Worm (Caenorhabditis elegans) whole organism, mixed stage, embryonic: ENCODE results near the gene srh-1.
A peak's percentile ranks its signal among the peaks of the same experiment; 100 is the strongest.

ENCODE experiments used
- bed-3 ChIP-seq: fragments of 200-800 bp; sonication (Bioruptor generic); optimal IDR thresholded peaks from 3 replicates; lab custom pipeline; 2018; ENCODE audit warnings: mild to moderate bottlenecking, missing genetic modification characterization, moderate library complexity, missing compliant biosample characterization
- blmp-1 ChIP-seq: fragments of 150-350 bp; optimal IDR thresholded peaks from 2 replicates; lab custom pipeline; 2014; ENCODE audit warnings: missing biosample characterization, missing genetic modification characterization
- ceh-39 ChIP-seq: fragments of 150-350 bp; optimal IDR thresholded peaks from 2 replicates; lab custom pipeline; 2014; ENCODE audit warnings: missing biosample characterization, missing genetic modification characterization
- ceh-43 ChIP-seq: fragments of 200-800 bp; sonication (Bioruptor generic); optimal IDR thresholded peaks from 2 replicates; lab custom pipeline; 2018; ENCODE audit warnings: mild to moderate bottlenecking, missing genetic modification characterization, moderate library complexity, missing compliant biosample characterization
- ceh-83 ChIP-seq: fragments of 200-800 bp; sonication (Bioruptor generic); optimal IDR thresholded peaks from 2 replicates; lab custom pipeline; 2018; ENCODE audit warnings: mild to moderate bottlenecking, missing genetic modification characterization, missing compliant biosample characterization
- ces-1 ChIP-seq: fragments of 150-350 bp; optimal IDR thresholded peaks from 2 replicates; lab custom pipeline; 2014; ENCODE audit warnings: missing biosample characterization, missing genetic modification reagents, missing genetic modification characterization
- cnd-1 ChIP-seq: fragments of 200-800 bp; sonication (Bioruptor generic); optimal IDR thresholded peaks from 2 replicates; lab custom pipeline; 2018; ENCODE audit warnings: mild to moderate bottlenecking, missing genetic modification characterization, missing compliant biosample characterization
- drap-1 ChIP-seq: fragments of 200-800 bp; sonication (Bioruptor generic); optimal IDR thresholded peaks from 3 replicates; lab custom pipeline; 2018; ENCODE audit warnings: mild to moderate bottlenecking, missing genetic modification characterization, missing compliant biosample characterization
- elt-3 ChIP-seq: fragments of 150-350 bp; optimal IDR thresholded peaks from 2 replicates; lab custom pipeline; 2014; ENCODE audit warnings: missing biosample characterization, missing genetic modification characterization
- flh-1 ChIP-seq: fragments of 200-800 bp; sonication (Bioruptor generic); optimal IDR thresholded peaks from 2 replicates; lab custom pipeline; 2018; ENCODE audit warnings: mild to moderate bottlenecking, missing genetic modification characterization, moderate library complexity, missing compliant biosample characterization
- ham-2 ChIP-seq: fragments of 200-800 bp; sonication (Bioruptor generic); optimal IDR thresholded peaks from 2 replicates; lab custom pipeline; 2018; ENCODE audit warnings: mild to moderate bottlenecking, missing genetic modification characterization, missing compliant biosample characterization
- hlh-1 ChIP-seq: fragments of 150-350 bp; optimal IDR thresholded peaks from 2 replicates; lab custom pipeline; 2014; ENCODE audit warnings: missing biosample characterization, missing genetic modification reagents, missing genetic modification characterization
- lin-13 ChIP-seq: fragments of 150-350 bp; optimal IDR thresholded peaks from 2 replicates; lab custom pipeline; 2014; ENCODE audit warnings: missing biosample characterization, missing genetic modification characterization
- lin-32 ChIP-seq: fragments of 200-800 bp; sonication (Bioruptor generic); optimal IDR thresholded peaks from 2 replicates; lab custom pipeline; 2018; ENCODE audit warnings: mild to moderate bottlenecking, missing genetic modification characterization, missing compliant biosample characterization
- lsy-2 ChIP-seq: fragments of 150-350 bp; optimal IDR thresholded peaks from 2 replicates; lab custom pipeline; 2014; ENCODE audit warnings: missing biosample characterization, missing genetic modification characterization
- mab-5 ChIP-seq: fragments of 150-350 bp; optimal IDR thresholded peaks from 2 replicates; lab custom pipeline; 2014; ENCODE audit warnings: missing biosample characterization, missing genetic modification characterization
- mep-1 ChIP-seq: fragments of 150-350 bp; optimal IDR thresholded peaks from 2 replicates; lab custom pipeline; 2017; ENCODE audit warnings: missing biosample characterization, missing genetic modification reagents, missing genetic modification characterization, inconsistent platforms
- nhr-237 ChIP-seq: fragments of 150-350 bp; optimal IDR thresholded peaks from 2 replicates; lab custom pipeline; 2014; ENCODE audit warnings: missing biosample characterization, missing genetic modification characterization
- nhr-28 ChIP-seq: fragments of 150-350 bp; optimal IDR thresholded peaks from 2 replicates; lab custom pipeline; 2014; ENCODE audit warnings: missing biosample characterization, missing genetic modification characterization
- nhr-76 ChIP-seq: sonication (generic microtip); optimal IDR thresholded peaks from 2 replicates; lab custom pipeline; 2017; ENCODE audit warnings: missing biosample characterization, missing genetic modification characterization
- pha-4 ChIP-seq: fragments of 150-350 bp; optimal IDR thresholded peaks from 2 replicates; lab custom pipeline; 2018; ENCODE audit warnings: missing biosample characterization, missing genetic modification reagents, missing genetic modification characterization
- sem-2 ChIP-seq: fragments of 200-800 bp; sonication (Bioruptor generic); optimal IDR thresholded peaks from 2 replicates; lab custom pipeline; 2018; ENCODE audit warnings: mild to moderate bottlenecking, missing genetic modification characterization, missing compliant biosample characterization
- snpc-4 ChIP-seq: fragments of 150-350 bp; optimal IDR thresholded peaks from 2 replicates; lab custom pipeline; 2014; ENCODE audit warnings: missing biosample characterization, missing genetic modification characterization
- sptf-1 ChIP-seq: sonication (generic microtip); optimal IDR thresholded peaks from 2 replicates; lab custom pipeline; 2017; ENCODE audit warnings: mild to moderate bottlenecking, missing genetic modification characterization, moderate library complexity, missing compliant biosample characterization
- tbx-8 ChIP-seq: fragments of 200-800 bp; sonication (Bioruptor generic); optimal IDR thresholded peaks from 2 replicates; lab custom pipeline; 2018; ENCODE audit warnings: mild to moderate bottlenecking, missing genetic modification characterization, moderate library complexity, missing compliant biosample characterization
- unc-120 ChIP-seq: sonication (generic microtip); optimal IDR thresholded peaks from 2 replicates; lab custom pipeline; 2017; ENCODE audit warnings: missing genetic modification characterization, missing compliant biosample characterization; ENCODE audit not compliant: poor library complexity, severe bottlenecking
- unc-62 ChIP-seq: fragments of 150-350 bp; optimal IDR thresholded peaks from 2 replicates; lab custom pipeline; 2014; ENCODE audit warnings: missing biosample characterization, missing genetic modification reagents, missing genetic modification characterization
- zip-8 ChIP-seq: fragments of 150-350 bp; optimal IDR thresholded peaks from 2 replicates; lab custom pipeline; 2014; ENCODE audit warnings: missing biosample characterization, missing genetic modification characterization
- ztf-11 ChIP-seq: fragments of 150-350 bp; optimal IDR thresholded peaks from 2 replicates; lab custom pipeline; 2014; ENCODE audit warnings: missing biosample characterization, missing genetic modification characterization

The srh-1 gene

DNA sequence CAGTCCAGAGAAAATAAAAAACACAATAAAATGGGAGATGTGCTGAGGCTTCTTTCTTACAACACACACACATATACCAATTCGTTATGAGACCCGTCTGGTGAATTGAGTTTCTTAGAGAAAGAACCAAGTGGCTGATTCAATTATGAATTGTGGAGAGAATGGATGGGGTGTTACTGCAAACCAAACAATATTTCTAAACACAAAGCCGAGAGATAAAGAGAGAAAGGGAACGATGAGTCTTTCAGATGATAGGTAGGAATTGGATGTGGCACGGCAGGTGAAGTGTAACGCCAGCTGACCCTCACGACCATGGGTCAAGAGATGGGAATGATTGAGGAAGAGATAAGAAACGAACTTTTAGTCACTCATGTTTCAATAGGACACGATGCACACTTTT is 39.4 kb upstream of the srh-1 start, which contains the start of gene mig-17:
Gene mig-17 (plus strand): TSS at position 389 of the 400 bp plus-strand sequence.
- TF ChIP-seq flh-1 = no peak
- TF ChIP-seq pha-4 (tag; lab: Kevin White, UChicago) = no peak
- TF ChIP-seq hlh-1 = peak; percentile 91
- no peak for TF ChIP-seq ceh-39
- TF ChIP-seq lin-32 = no peak
- no peak for TF ChIP-seq lin-13
- no peak for TF ChIP-seq ceh-43 (GFP tag; lab: Kevin White, UChicago)
- TF ChIP-seq blmp-1 = no peak
- TF ChIP-seq ceh-83 (GFP tag; lab: Kevin White, UChicago) = no peak
- no peak for TF ChIP-seq nhr-237 (tag; lab: Kevin White, UChicago)
- TF ChIP-seq ham-2 (GFP tag; lab: Kevin White, UChicago) = no peak
- no peak for TF ChIP-seq snpc-4 (tag; lab: Kevin White, UChicago)
- no peak for TF ChIP-seq nhr-76 (tag; lab: Kevin White, UChicago)
- TF ChIP-seq sem-2 (GFP tag; lab: Kevin White, UChicago) = no peak
- TF ChIP-seq elt-3 (tag; lab: Kevin White, UChicago) = no peak
- TF ChIP-seq ces-1 (GFP tag; lab: Kevin White, UChicago) = peak; percentile 94
- no peak for TF ChIP-seq nhr-28 (tag; lab: Kevin White, UChicago)
- no peak for TF ChIP-seq ztf-11 (tag; lab: Kevin White, UChicago)
- peak; percentile 12 for TF ChIP-seq unc-62
- TF ChIP-seq tbx-8 (GFP tag; lab: Kevin White, UChicago) = no peak
- no peak for TF ChIP-seq mab-5 (tag; lab: Kevin White, UChicago)
- no peak for TF ChIP-seq mep-1
- no peak for TF ChIP-seq cnd-1 (tag; lab: Kevin White, UChicago)

ce11 chrV:11449404-11449803 is 36.3 kb upstream of the srh-1 start:
- TF ChIP-seq mab-5 (tag; lab: Kevin White, UChicago) = no peak
- TF ChIP-seq unc-62 = no peak
- no peak for TF ChIP-seq drap-1 (GFP tag; lab: Kevin White, UChicago)
- no peak for TF ChIP-seq nhr-237 (tag; lab: Kevin White, UChicago)
- TF ChIP-seq hlh-1 = no peak
- no peak for TF ChIP-seq pha-4 (tag; lab: Kevin White, UChicago)
- no peak for TF ChIP-seq snpc-4 (tag; lab: Kevin White, UChicago)
- TF ChIP-seq unc-120 (tag; lab: Kevin White, UChicago) = no peak
- TF ChIP-seq tbx-8 (GFP tag; lab: Kevin White, UChicago) = no peak
- no peak for TF ChIP-seq lsy-2 (tag; lab: Kevin White, UChicago)
- no peak for TF ChIP-seq ces-1 (GFP tag; lab: Kevin White, UChicago)
- no peak for TF ChIP-seq ceh-39
- TF ChIP-seq mep-1 = no peak
- no peak for TF ChIP-seq lin-32
- no peak for TF ChIP-seq nhr-76 (tag; lab: Kevin White, UChicago)
- TF ChIP-seq cnd-1 (tag; lab: Kevin White, UChicago) = no peak

DNA sequence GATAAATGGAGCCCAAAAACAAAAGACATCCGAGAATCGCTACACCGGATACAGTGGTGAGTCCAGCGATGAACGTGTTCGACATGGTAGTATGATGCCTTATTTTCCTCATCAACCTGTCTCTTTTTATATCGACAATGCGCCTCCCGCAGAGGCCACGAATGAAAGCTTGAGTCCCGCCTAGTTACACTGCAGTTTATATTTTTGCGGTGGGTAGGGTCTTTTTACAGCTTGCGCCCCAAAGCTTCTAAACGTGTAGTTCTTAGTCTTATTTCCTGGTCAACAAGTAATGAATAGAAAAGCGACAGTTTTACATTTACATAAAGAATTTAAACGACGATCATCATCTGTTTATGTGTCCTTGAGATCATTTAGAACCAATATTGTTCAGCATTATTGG is 35.4 kb upstream of the srh-1 start, which contains the start of gene col-156:
Gene col-156 (minus strand): TSS at position 101 of the 400 bp plus-strand sequence.
- TF ChIP-seq cnd-1 (tag; lab: Kevin White, UChicago) (no peak), mep-1 (no peak)

- TF ChIP-seq zip-8 (tag; lab: Kevin White, UChicago) (no peak), ces-1 (GFP tag; lab: Kevin White, UChicago) (peak; percentile 54)
- TF ChIP-seq, all 35 proteins: peak for 1
Measured at ce11 chrV:11454917-11455316, 30.7 kb upstream of the srh-1 start.

- TF ChIP-seq cnd-1 (tag; lab: Kevin White, UChicago) (no peak), elt-3 (tag; lab: Kevin White, UChicago) (no peak), sem-2 (GFP tag; lab: Kevin White, UChicago) (no peak), blmp-1 (no peak), ces-1 (GFP tag; lab: Kevin White, UChicago) (no peak), flh-1 (no peak), mep-1 (no peak), mab-5 (tag; lab: Kevin White, UChicago) (no peak), drap-1 (GFP tag; lab: Kevin White, UChicago) (no peak), zip-8 (tag; lab: Kevin White, UChicago) (no peak), bed-3 (GFP tag; lab: Kevin White, UChicago) (no peak), pha-4 (tag; lab: Kevin White, UChicago) (no peak)
Measured at ce11 chrV:11459255-11459654, 26.4 kb upstream of the srh-1 start, which contains the start of gene T11F9.1. Gene T11F9.1 (plus strand): TSS chrV:11459555.

DNA sequence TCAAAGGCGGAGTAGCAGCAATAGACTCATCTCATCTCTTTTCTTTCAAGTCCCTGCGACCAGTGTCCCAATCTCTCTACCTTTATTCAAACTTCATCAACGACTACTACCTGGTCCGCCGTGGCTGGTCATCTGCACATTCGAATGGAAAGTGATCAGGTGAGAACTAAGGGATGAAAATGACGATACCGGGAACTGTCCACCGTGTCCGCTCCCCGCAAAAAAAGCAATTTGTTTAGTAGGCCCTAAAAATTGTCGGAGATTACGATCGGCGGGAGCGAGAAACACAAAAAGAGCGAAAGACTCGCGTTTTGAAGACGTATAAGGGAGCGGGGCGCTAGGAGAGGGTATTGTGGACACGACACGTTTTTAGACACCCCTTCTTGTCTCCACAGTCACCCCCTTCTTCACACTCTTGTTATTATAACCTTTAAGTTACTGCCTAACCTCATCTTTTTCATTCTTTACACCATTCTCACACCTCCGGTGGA is 22.6 kb upstream of the srh-1 start, which contains the start of gene zipt-16:
Gene zipt-16 (plus strand): TSS at position 51 of the 491 bp plus-strand sequence.
- no peak for TF ChIP-seq sptf-1 (tag; lab: Kevin White, UChicago)
- TF ChIP-seq nhr-76 (tag; lab: Kevin White, UChicago) = no peak
- TF ChIP-seq lsy-2 (tag; lab: Kevin White, UChicago) = no peak
